Fruit fly (Drosophila melanogaster) whole organism, prepupa: ENCODE results near the gene Elovl7.

Experiments
- CG11294 ChIP-seq: fragments of 200-800 bp; sonication (Bioruptor generic); IDR thresholded peaks from 2 replicates; pipeline ENCODE4 v1.3.6; 2022; ENCODE audit warnings: missing biosample characterization, missing genetic modification characterization
- CG11762 ChIP-seq: fragments of 200-800 bp; sonication (Bioruptor generic); optimal IDR thresholded peaks from 3 replicates; lab custom pipeline; 2016; ENCODE audit warnings: missing biosample characterization, missing genetic modification characterization; ENCODE audit not compliant: insufficient read depth
- CG11902 ChIP-seq: fragments of 200-800 bp; sonication (Bioruptor generic); optimal IDR thresholded peaks from 3 replicates; lab custom pipeline; 2016; ENCODE audit warnings: missing biosample characterization, missing genetic modification characterization
- CG1621 ChIP-seq: fragments of 200-800 bp; sonication (Bioruptor generic); optimal IDR thresholded peaks from 3 replicates; lab custom pipeline; 2018; ENCODE audit warnings: missing biosample characterization, mild to moderate bottlenecking, missing genetic modification characterization
- CG16779 ChIP-seq: fragments of 200-800 bp; sonication (Bioruptor generic); optimal IDR thresholded peaks from 3 replicates; lab custom pipeline; 2017; ENCODE audit warnings: missing biosample characterization, mild to moderate bottlenecking, missing genetic modification characterization
- CG3032 ChIP-seq: fragments of 200-800 bp; optimal IDR thresholded peaks from 2 replicates; lab custom pipeline; 2019; ENCODE audit warnings: missing biosample characterization, mild to moderate bottlenecking, missing genetic modification characterization, moderate library complexity
- CG31627 ChIP-seq: fragments of 200-800 bp; sonication (Bioruptor generic); optimal IDR thresholded peaks from 3 replicates; lab custom pipeline; 2016; ENCODE audit warnings: missing biosample characterization, missing genetic modification characterization
- CG32006 ChIP-seq: fragments of 200-800 bp; sonication (Bioruptor generic); optimal IDR thresholded peaks from 3 replicates; lab custom pipeline; 2017; ENCODE audit warnings: missing biosample characterization, mild to moderate bottlenecking, missing genetic modification characterization
- CG6163 ChIP-seq: fragments of 200-800 bp; sonication (Bioruptor generic); IDR thresholded peaks from 3 replicates; pipeline ENCODE4 v1.3.6; 2022; ENCODE audit warnings: missing biosample characterization, missing genetic modification characterization
- CG6276 ChIP-seq: fragments of 200-800 bp; sonication (Bioruptor generic); optimal IDR thresholded peaks from 2 replicates; lab custom pipeline; 2017; ENCODE audit warnings: missing biosample characterization, mild to moderate bottlenecking, missing genetic modification characterization
- CG6808 ChIP-seq: fragments of 200-800 bp; sonication (Bioruptor generic); optimal IDR thresholded peaks from 3 replicates; lab custom pipeline; 2017; ENCODE audit warnings: missing biosample characterization, missing genetic modification characterization, mild to moderate bottlenecking, moderate library complexity, missing genetic modification reagents
- CG8119 ChIP-seq: fragments of 200-800 bp; sonication (Bioruptor generic); IDR thresholded peaks from 3 replicates; pipeline ENCODE4 v1.3.6; 2022; ENCODE audit warnings: missing biosample characterization, missing genetic modification characterization
- CG8319 ChIP-seq: fragments of 200-800 bp; sonication (Bioruptor generic); optimal IDR thresholded peaks from 3 replicates; lab custom pipeline; 2016; ENCODE audit warnings: missing biosample characterization, missing genetic modification characterization
- CG8632 ChIP-seq: fragments of 200-800 bp; sonication (Bioruptor generic); optimal IDR thresholded peaks from 3 replicates; lab custom pipeline; 2016; ENCODE audit warnings: missing biosample characterization, missing genetic modification characterization
- Eip78C ChIP-seq: fragments of 200-800 bp; sonication (Bioruptor generic); peaks from one replicate; lab custom pipeline; 2016; ENCODE audit warnings: missing biosample characterization, missing genetic modification characterization
- Ets21C ChIP-seq: fragments of 200-800 bp; sonication (Bioruptor generic); optimal IDR thresholded peaks from 3 replicates; lab custom pipeline; 2016; ENCODE audit warnings: missing biosample characterization, missing genetic modification characterization
- Ets96B ChIP-seq: fragments of 200-800 bp; optimal IDR thresholded peaks from 2 replicates; lab custom pipeline; 2019; ENCODE audit warnings: missing biosample characterization, mild to moderate bottlenecking, missing genetic modification characterization, moderate library complexity
- Gug ChIP-seq: fragments of 200-800 bp; sonication (Bioruptor generic); IDR thresholded peaks from 2 replicates; pipeline ENCODE4 v1.3.6; 2022; ENCODE audit warnings: missing biosample characterization, missing genetic modification characterization
- Lpt ChIP-seq: fragments of 200-800 bp; sonication (Bioruptor generic); optimal IDR thresholded peaks from 3 replicates; lab custom pipeline; 2016; ENCODE audit warnings: missing biosample characterization, missing genetic modification characterization
- Met ChIP-seq: fragments of 200-800 bp; sonication (Bioruptor generic); optimal IDR thresholded peaks from 3 replicates; lab custom pipeline; 2016; ENCODE audit warnings: missing biosample characterization, missing genetic modification characterization
- Smox ChIP-seq: fragments of 200-800 bp; sonication (Bioruptor generic); optimal IDR thresholded peaks from 3 replicates; lab custom pipeline; 2016; ENCODE audit warnings: missing biosample characterization, missing genetic modification characterization
- Sox102F ChIP-seq: fragments of 200-800 bp; sonication (Bioruptor generic); optimal IDR thresholded peaks from 2 replicates; lab custom pipeline; 2016; ENCODE audit warnings: missing biosample characterization, mild to moderate bottlenecking, missing genetic modification characterization
- Sox14 ChIP-seq: fragments of 200-800 bp; sonication (Bioruptor generic); optimal IDR thresholded peaks from 3 replicates; lab custom pipeline; 2016; ENCODE audit warnings: missing biosample characterization, missing genetic modification characterization
- cyc ChIP-seq: fragments of 200-800 bp; sonication (Bioruptor generic); optimal IDR thresholded peaks from 3 replicates; lab custom pipeline; 2016; ENCODE audit warnings: missing biosample characterization, missing genetic modification characterization
- dac ChIP-seq: fragments of 200-800 bp; sonication (Bioruptor generic); optimal IDR thresholded peaks from 2 replicates; lab custom pipeline; 2017; ENCODE audit warnings: missing biosample characterization, mild to moderate bottlenecking, missing genetic modification characterization
- dsx ChIP-seq: fragments of 200-800 bp; optimal IDR thresholded peaks from 3 replicates; lab custom pipeline; 2019; ENCODE audit warnings: missing biosample characterization, mild to moderate bottlenecking, missing genetic modification characterization, moderate library complexity; ENCODE audit not compliant: poor library complexity, severe bottlenecking
- eg ChIP-seq: fragments of 200-800 bp; sonication (Bioruptor generic); IDR thresholded peaks from 3 replicates; pipeline ENCODE4 v1.3.6; 2022; ENCODE audit warnings: missing biosample characterization, missing genetic modification characterization
- esn ChIP-seq: fragments of 200-800 bp; sonication (Bioruptor generic); optimal IDR thresholded peaks from 2 replicates; lab custom pipeline; 2016; ENCODE audit warnings: missing biosample characterization, mild to moderate bottlenecking, missing genetic modification characterization, moderate library complexity
- fd59A ChIP-seq: fragments of 200-800 bp; sonication (Bioruptor generic); optimal IDR thresholded peaks from 2 replicates; lab custom pipeline; 2017; ENCODE audit warnings: missing biosample characterization, mild to moderate bottlenecking, missing genetic modification characterization, missing genetic modification reagents
- lz ChIP-seq: fragments of 200-800 bp; sonication (Bioruptor generic); optimal IDR thresholded peaks from 3 replicates; lab custom pipeline; 2016; ENCODE audit warnings: missing biosample characterization, missing genetic modification characterization
- salr ChIP-seq, 2 experiments: fragments of 200-800 bp; sonication (Bioruptor generic); optimal IDR thresholded peaks; 3 replicates each; lab custom pipeline; 2016 to 2018; ENCODE audit warnings: missing biosample characterization in 2 of 2, missing genetic modification characterization in 2 of 2, mild to moderate bottlenecking in 1 of 2
- ss ChIP-seq, 2 experiments: fragments of 200-800 bp; sonication (Bioruptor generic); optimal IDR thresholded peaks; 2 replicates in 1 of 2; 3 replicates in 1 of 2; lab custom pipeline; 2017 to 2018; ENCODE audit warnings: mild to moderate bottlenecking in 2 of 2, missing biosample characterization in 2 of 2, missing genetic modification characterization in 2 of 2, moderate library complexity in 1 of 2
- svp ChIP-seq: fragments of 200-800 bp; sonication (Bioruptor generic); peaks from one replicate; lab custom pipeline; 2016; ENCODE audit warnings: missing biosample characterization, missing genetic modification characterization
- vri ChIP-seq: fragments of 200-800 bp; sonication (Bioruptor generic); optimal IDR thresholded peaks from 3 replicates; lab custom pipeline; 2016; ENCODE audit warnings: missing biosample characterization, mild to moderate bottlenecking, missing genetic modification characterization

Gene Elovl7

DNA sequence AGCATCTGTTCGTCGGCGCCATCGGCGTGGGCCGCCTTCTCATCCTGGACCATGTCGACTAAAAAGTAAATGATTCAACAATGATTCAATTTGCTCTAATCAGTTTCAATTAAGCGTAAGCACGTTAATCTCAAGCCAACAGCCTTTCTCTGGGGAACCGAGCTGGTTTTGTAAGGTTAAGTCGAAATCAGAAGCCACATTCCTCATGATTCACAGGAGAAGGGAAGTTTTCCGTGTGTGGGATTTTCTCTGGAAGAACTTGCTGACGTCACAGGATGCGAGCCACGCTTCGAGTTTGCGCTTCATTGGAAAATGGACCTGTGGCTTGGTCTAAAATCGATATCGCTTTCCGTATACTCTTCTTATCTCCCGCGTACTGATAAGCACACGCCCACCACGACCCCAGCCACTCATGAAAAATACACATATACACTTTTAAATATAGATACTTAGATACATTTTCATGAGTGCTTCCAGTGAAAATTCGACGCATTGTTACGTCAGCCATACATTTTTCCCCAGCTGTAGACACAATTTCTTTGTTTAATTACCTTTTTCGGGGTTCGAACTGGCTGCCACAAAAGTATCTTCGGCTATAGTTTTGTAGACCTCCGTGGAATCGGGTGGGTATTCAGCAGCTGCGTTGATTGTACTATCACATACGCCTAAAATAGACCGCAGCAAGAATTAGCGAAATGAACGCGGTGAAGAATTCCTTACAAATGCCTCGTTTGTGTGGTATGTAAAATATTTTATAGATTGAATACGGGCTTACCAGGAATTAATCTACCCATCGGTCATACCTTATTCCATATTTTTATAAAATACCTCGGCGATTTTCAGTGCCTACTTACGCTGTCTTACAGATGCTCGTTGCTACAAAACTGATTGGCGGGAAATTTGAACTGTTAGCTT lies 18.4 kb downstream of the Elovl7 start:
- TF ChIP-seq Lpt (GFP tag; lab: Kevin White, UChicago): no peak
- peak; percentile 27 for TF ChIP-seq CG3032
- TF ChIP-seq esn (GFP tag; lab: Kevin White, UChicago): peak; percentile 24
- no peak for TF ChIP-seq CG32006
- no peak for TF ChIP-seq CG16779 (tag; lab: Kevin White, UChicago)
- no peak for TF ChIP-seq cyc (GFP tag; lab: Kevin White, UChicago)
- peak; percentile 71 for TF ChIP-seq dsx (GFP tag; lab: Kevin White, UChicago)
- TF ChIP-seq svp (GFP tag; lab: Kevin White, UChicago): peak; percentile 83
- peak; percentile 55 for TF ChIP-seq Sox14
- TF ChIP-seq Eip78C (GFP tag; lab: Kevin White, UChicago): peak; percentile 36
- TF ChIP-seq Ets96B (tag; lab: Kevin White, UChicago): no peak
- TF ChIP-seq CG6276 (GFP tag; lab: Kevin White, UChicago): peak; percentile 0
- peak; percentile 12 for TF ChIP-seq Smox (GFP tag; lab: Kevin White, UChicago)
- TF ChIP-seq CG8632: no peak
- TF ChIP-seq CG31627: no peak
- peak; percentile 4 for TF ChIP-seq Sox102F (GFP tag; lab: Kevin White, UChicago)
- peak; percentile 88 for TF ChIP-seq vri (GFP tag; lab: Kevin White, UChicago)
- peak; percentile 25 for TF ChIP-seq CG1621 (tag; lab: Kevin White, UChicago)
- TF ChIP-seq CG6163 (GFP tag; lab: Robert Waterston, UW): no peak

DNA sequence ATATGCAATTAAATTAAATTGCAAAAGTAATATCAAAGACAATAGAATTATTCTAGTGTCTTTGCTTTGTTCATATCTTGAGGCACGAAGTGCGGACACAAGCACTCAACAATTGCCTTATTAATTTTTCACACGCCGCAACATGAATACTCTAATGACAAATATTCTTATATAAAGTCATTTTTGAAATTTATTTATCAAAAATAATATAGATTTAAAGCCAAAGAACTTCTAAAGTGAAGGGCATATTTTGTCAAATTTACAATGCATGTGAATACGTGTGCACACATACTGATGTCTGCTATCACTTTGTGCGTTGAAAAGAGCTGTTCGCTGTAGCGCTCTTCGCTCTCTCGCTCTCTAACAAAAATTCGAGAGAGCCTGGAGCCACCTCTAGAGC lies 21.7 kb downstream of the Elovl7 start:
- peak; percentile 54; the same call in 1 of the 2 replicates for TF ChIP-seq CG11294 (GFP tag; lab: Robert Waterston, UW)
- TF ChIP-seq Gug (GFP tag; lab: Robert Waterston, UW): peak; percentile 54
- TF ChIP-seq CG6163 (GFP tag; lab: Robert Waterston, UW): 0 out of 3 replicates have a peak, but pooled peaks have one; percentile 34
- peak; percentile 86; the same call in 2 of the 3 replicates for TF ChIP-seq eg (GFP tag; lab: Robert Waterston, UW)

DNA sequence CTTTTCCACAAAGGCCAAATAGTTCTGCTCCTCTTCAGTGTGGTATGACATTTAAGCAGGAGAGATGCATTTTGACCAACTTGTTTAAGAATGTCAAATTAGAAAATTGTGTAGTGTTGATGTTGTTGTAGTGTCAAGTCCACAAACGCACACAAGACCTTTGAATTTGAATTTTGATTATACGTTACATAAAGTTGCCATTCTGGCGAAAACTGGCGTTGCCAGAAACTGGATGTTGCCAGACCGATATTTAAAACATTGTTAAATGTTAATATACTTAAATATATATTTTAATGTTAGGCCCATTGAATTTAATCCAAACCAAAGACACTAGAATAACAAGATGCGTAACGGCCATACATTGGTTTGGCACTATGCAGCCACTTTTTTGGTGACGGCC lies 22.6 kb downstream of the Elovl7 start:
- TF ChIP-seq Eip78C (GFP tag; lab: Kevin White, UChicago) (peak; percentile 6), CG8119 (GFP tag; lab: Robert Waterston, UW) (no peak), fd59A (no peak), dsx (GFP tag; lab: Kevin White, UChicago) (peak; percentile 87), lz (GFP tag; lab: Kevin White, UChicago) (no peak), eg (GFP tag; lab: Robert Waterston, UW) (no peak)
- TF ChIP-seq, all 60 proteins: peak for 2

DNA sequence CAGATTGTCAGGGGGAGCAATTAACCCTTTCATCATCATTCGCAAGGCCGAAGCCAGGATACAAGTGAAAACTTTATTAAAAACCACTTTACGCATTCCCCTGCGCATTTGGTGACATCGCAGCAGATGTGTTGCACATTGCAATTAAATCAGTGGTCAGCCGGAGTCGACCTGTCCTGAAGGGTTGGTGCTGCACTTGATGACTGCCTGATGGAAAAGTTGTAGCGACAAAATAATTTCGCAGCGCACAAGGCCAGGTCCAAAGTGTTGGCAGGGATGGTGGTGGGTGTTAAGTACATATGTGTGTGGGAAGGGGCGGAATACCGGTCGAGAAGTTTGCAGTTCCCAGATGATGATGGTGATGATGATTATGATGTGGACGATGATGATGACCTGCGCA lies 23.5 kb downstream of the Elovl7 start:
- TF ChIP-seq CG11294 (GFP tag; lab: Robert Waterston, UW) (no peak), CG31627 (no peak), CG16779 (tag; lab: Kevin White, UChicago) (no peak)

DNA sequence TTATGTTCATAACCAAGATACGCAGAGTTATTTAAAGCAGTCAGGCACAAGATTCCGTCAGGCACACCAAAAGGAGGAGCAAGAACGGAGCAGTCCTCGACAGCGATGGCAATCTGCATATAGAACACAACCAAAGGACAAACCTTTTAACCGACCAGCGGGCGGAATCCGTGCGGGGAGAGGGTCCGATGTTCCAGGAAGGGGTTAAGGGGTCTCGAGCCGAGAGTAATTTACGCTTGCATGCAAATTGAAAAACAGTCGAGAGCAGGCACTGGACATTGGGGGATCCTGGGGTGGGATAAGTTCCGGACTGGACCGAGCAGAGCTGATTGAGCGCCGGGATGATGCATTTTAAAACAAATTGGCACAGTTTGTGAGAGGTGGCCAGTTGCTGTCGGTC lies 25.0 kb downstream of the Elovl7 start:
- TF ChIP-seq CG6163 (GFP tag; lab: Robert Waterston, UW): no peak
- TF ChIP-seq dsx (GFP tag; lab: Kevin White, UChicago): peak; percentile 54
- no peak for TF ChIP-seq CG8319 (GFP tag; lab: Kevin White, UChicago)
- no peak for TF ChIP-seq Ets21C (GFP tag; lab: Kevin White, UChicago)
- peak in 1 of 2 experiments; percentile 51 for TF ChIP-seq ss (GFP tag; optimal IDR thresholded peaks at IDR 0.05; lab: Kevin White, UChicago)
- peak; percentile 49 for TF ChIP-seq svp (GFP tag; lab: Kevin White, UChicago)
- TF ChIP-seq vri (GFP tag; lab: Kevin White, UChicago): no peak
- TF ChIP-seq CG11762 (GFP tag; lab: Kevin White, UChicago): no peak
- no peak for TF ChIP-seq lz (GFP tag; lab: Kevin White, UChicago)
- no peak for TF ChIP-seq CG11902 (GFP tag; lab: Kevin White, UChicago)
- no peak for TF ChIP-seq salr (GFP tag; optimal IDR thresholded peaks at IDR 0.05; lab: Kevin White, UChicago)
- TF ChIP-seq Met (GFP tag; lab: Kevin White, UChicago): no peak
- TF ChIP-seq dac (GFP tag; lab: Kevin White, UChicago): no peak
- no peak for TF ChIP-seq CG6808 (GFP tag; lab: Kevin White, UChicago)
- no peak for TF ChIP-seq CG16779 (tag; lab: Kevin White, UChicago)
